Worm (Caenorhabditis elegans) whole organism, late embryonic: ENCODE results near the gene hda-11.

Experiments used
- ets-4 ChIP-seq: sonication (generic microtip); optimal IDR thresholded peaks from 2 replicates; lab custom pipeline; 2016; ENCODE audit warnings: missing genetic modification characterization, missing compliant biosample characterization
- pha-4 ChIP-seq: fragments of 150-350 bp; optimal IDR thresholded peaks from 2 replicates; lab custom pipeline; 2018; ENCODE audit warnings: missing biosample characterization, missing genetic modification reagents, missing genetic modification characterization
- unc-42 ChIP-seq: sonication (generic microtip); optimal IDR thresholded peaks from 2 replicates; lab custom pipeline; 2016; ENCODE audit warnings: missing genotype, missing genetic modification characterization, missing compliant biosample characterization

ce11 chrV:10483995-10484394 lies 42.0 kb upstream of the hda-11 start:
- TF ChIP-seq pha-4 (tag; lab: Kevin White, UChicago): no peak
- TF ChIP-seq ets-4 (tag; lab: Kevin White, UChicago): no peak
- no peak for TF ChIP-seq unc-42
